Fruit fly (Drosophila melanogaster): Measurements from ENCODE around the gene CG14017.

dm6 chr2L:5541935-5542685 lies 11.6 kb upstream of the CG14017 start, which contains the start of the genes Hel25E and Lam:
- TF ChIP-seq ttk (optimal IDR thresholded peaks at IDR 0.05) (no peak), insv (optimal IDR thresholded peaks at IDR 0.05) (no peak), Sin3A (optimal IDR thresholded peaks at IDR 0.05) (no peak), h (optimal IDR thresholded peaks at IDR 0.05) (no peak)

All from Kc167 (cell line).